Worm (Caenorhabditis elegans) whole organism, midembryonic: ENCODE measurements around the gene yars-2.

Experiments
- T22C8.4 ChIP-seq: fragments of 200-800 bp; sonication (Bioruptor generic); IDR thresholded peaks from 2 replicates; pipeline ENCODE4 v1.3.6; 2022; ENCODE audit warnings: missing genetic modification characterization, missing compliant biosample characterization
- flt-1 ChIP-seq: fragments of 200-800 bp; sonication (Bioruptor generic); IDR thresholded peaks from 2 replicates; pipeline ENCODE4 v1.3.6; 2022; ENCODE audit warnings: missing genetic modification characterization, missing compliant biosample characterization
- klf-2 ChIP-seq: fragments of 200-800 bp; sonication (Bioruptor generic); conservative IDR thresholded peaks from 2 replicates; pipeline ENCODE4 v1.3.6; 2022; ENCODE audit warnings: missing genetic modification reagents, missing genetic modification characterization, missing compliant biosample characterization
- ref-1 ChIP-seq: fragments of 200-800 bp; sonication (Bioruptor generic); conservative IDR thresholded peaks from 2 replicates; pipeline ENCODE4 v1.3.6; 2022; ENCODE audit warnings: missing genetic modification reagents, missing genetic modification characterization, missing compliant biosample characterization
- tab-1 ChIP-seq: fragments of 200-800 bp; sonication (Bioruptor generic); IDR thresholded peaks from 2 replicates; pipeline ENCODE4 v1.3.6; 2022; ENCODE audit warnings: missing genetic modification characterization, missing compliant biosample characterization
- ztf-29 ChIP-seq: fragments of 200-800 bp; sonication (Bioruptor generic); IDR thresholded peaks from 2 replicates; pipeline ENCODE4 v1.3.6; 2022; ENCODE audit warnings: missing genetic modification reagents, missing genetic modification characterization, missing compliant biosample characterization

ce11 chrIV:4674322-4674721 lies 38.1 kb downstream of the yars-2 start:
- TF ChIP-seq ref-1 (no peak), tab-1 (GFP tag; lab: Robert Waterston, UW) (no peak), klf-2 (GFP tag; lab: Robert Waterston, UW) (no peak), T22C8.4 (GFP tag; lab: Robert Waterston, UW) (no peak), ztf-29 (GFP tag; lab: Robert Waterston, UW) (no peak), flt-1 (GFP tag; lab: Robert Waterston, UW) (no peak)
